Worm (Caenorhabditis elegans) whole organism, L4/young adult: ENCODE measurements around the gene F13H8.8.

ENCODE experiments used
- dao-5 ChIP-seq: sonication (generic microtip); optimal IDR thresholded peaks from 2 replicates; lab custom pipeline; 2016; ENCODE audit warnings: missing genotype, missing genetic modification characterization, moderate library complexity, missing compliant biosample characterization
- him-1 ChIP-seq: sonication (generic microtip); optimal IDR thresholded peaks from 2 replicates; lab custom pipeline; 2016; ENCODE audit warnings: missing genotype, missing genetic modification reagents, missing genetic modification characterization, missing compliant biosample characterization

DNA sequence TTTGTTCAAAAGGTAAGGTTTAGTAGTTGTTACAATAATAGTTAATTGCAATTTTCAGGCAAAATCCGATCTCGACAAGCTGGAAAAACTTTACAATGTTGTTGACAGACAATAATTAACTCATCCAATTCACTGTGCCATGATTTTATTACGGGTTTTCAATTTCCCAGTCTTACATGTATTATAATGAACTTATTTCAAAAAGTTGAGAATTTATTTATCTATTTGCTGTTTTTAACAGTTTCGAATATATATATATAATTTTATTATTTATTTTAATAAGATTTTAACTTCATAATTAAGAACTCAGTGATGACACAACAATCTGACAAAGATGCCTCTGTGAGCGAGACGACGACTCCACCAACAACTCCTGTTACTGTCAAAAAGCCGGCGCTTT, 21.8 kb downstream of the F13H8.8 start, which contains the start of gene lelo-1:
- no peak for TF ChIP-seq him-1
- no peak for TF ChIP-seq dao-5 (tag; lab: Kevin White, UChicago)
